Fruit fly (Drosophila melanogaster): ENCODE results near the gene DppIII.

DNA sequence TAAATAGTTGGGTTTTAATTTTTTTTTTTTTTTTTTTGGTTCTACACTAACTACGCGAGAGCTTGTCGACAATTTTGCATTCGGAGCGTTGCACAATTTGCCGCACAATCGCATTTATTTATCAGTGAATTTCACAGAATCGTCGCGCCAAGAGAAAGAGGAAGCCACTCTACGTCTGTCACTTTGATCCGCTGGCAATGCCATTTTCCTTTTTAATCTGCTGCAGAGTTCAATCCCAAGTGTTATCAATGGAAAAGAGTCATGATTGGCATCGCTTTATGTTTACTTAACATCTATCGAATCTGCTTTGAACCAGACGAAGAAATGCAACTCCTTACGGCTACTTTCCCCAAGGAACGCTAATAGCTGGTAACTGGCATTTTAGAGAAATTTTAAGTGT is 14.6 kb upstream of the DppIII start:
- TF ChIP-seq CTCF (optimal IDR thresholded peaks at IDR 0.05) (no peak), CG8478 (optimal IDR thresholded peaks at IDR 0.05) (no peak)
